Fruit fly (Drosophila melanogaster) whole organism, embryonic: ENCODE results near the gene CG15728.

Experiments used
- CG10979 ChIP-seq: fragments of 200-800 bp; sonication (Bioruptor generic); optimal IDR thresholded peaks from 2 replicates; lab custom pipeline; 2018; ENCODE audit warnings: missing biosample characterization, mild to moderate bottlenecking, missing genetic modification characterization, moderate library complexity
- usp ChIP-seq: fragments of >200 bp; optimal IDR thresholded peaks from 2 replicates; lab custom pipeline; 2017; ENCODE audit warnings: missing biosample characterization, missing genetic modification characterization

- TF ChIP-seq usp (GFP tag; lab: Kevin White, UChicago) (no peak), CG10979 (tag; lab: Kevin White, UChicago) (peak; percentile 37)
Observed at dm6 chrX:12631317-12632156, 7.4 kb downstream of the CG15728 start, which contains the start of gene Tomosyn.
